Worm (Caenorhabditis elegans) whole organism, young adult: Measurements from ENCODE around the gene smgl-2.

Experiments used
- B0019.2 ChIP-seq: fragments of 200-800 bp; sonication (Bioruptor generic); conservative IDR thresholded peaks from 2 replicates; pipeline ENCODE4 v1.3.6; 2022; ENCODE audit warnings: missing genetic modification reagents, missing genetic modification characterization, missing compliant biosample characterization
- C17E4.6 ChIP-seq: fragments of 200-800 bp; sonication (Bioruptor generic); IDR thresholded peaks from 2 replicates; pipeline ENCODE4 v1.3.6; 2022; ENCODE audit warnings: missing genetic modification reagents, missing genetic modification characterization, missing compliant biosample characterization
- F10E7.11 ChIP-seq: sonication (generic microtip); optimal IDR thresholded peaks from 2 replicates; lab custom pipeline; 2017; ENCODE audit warnings: mild to moderate bottlenecking, missing genetic modification characterization, moderate library complexity, missing compliant biosample characterization
- F23B12.7 ChIP-seq: sonication (generic microtip); optimal IDR thresholded peaks from 2 replicates; lab custom pipeline; 2017; ENCODE audit warnings: missing genetic modification characterization, mild to moderate bottlenecking, missing compliant biosample characterization, antibody characterized with exemption, moderate library complexity; ENCODE audit not compliant: insufficient read depth
- F55B11.4 ChIP-seq: sonication (generic microtip); optimal IDR thresholded peaks from 2 replicates; lab custom pipeline; 2016; ENCODE audit warnings: missing compliant biosample characterization, missing genetic modification characterization, borderline replicate concordance; ENCODE audit not compliant: insufficient read depth
- T26A5.8 ChIP-seq: sonication (generic microtip); optimal IDR thresholded peaks from 2 replicates; lab custom pipeline; 2016; ENCODE audit warnings: missing genetic modification characterization, missing compliant biosample characterization
- Y95B8A.8 ChIP-seq: fragments of 200-800 bp; sonication (Bioruptor generic); IDR thresholded peaks from 2 replicates; pipeline ENCODE4 v1.3.6; 2022; ENCODE audit warnings: missing genetic modification reagents, missing genetic modification characterization, missing compliant biosample characterization
- akir-1 ChIP-seq: fragments of 200-800 bp; sonication (Bioruptor generic); optimal IDR thresholded peaks from 2 replicates; lab custom pipeline; 2018; ENCODE audit warnings: mild to moderate bottlenecking, missing genetic modification characterization, moderate library complexity, missing compliant biosample characterization
- ama-1 ChIP-seq, 3 experiments: fragments of 150-350 bp in 1 of 3; sonication (generic microtip) in 2 of 3; optimal IDR thresholded peaks; 2 replicates each; lab custom pipeline; 2014 to 2018; ENCODE audit warnings: missing biosample characterization in 2 of 3, missing genetic modification characterization in 2 of 3, missing genetic modification reagents in 2 of 3
- atf-7 ChIP-seq: sonication (generic microtip); optimal IDR thresholded peaks from 2 replicates; lab custom pipeline; 2017; ENCODE audit warnings: mild to moderate bottlenecking, missing genetic modification characterization, missing compliant biosample characterization
- attf-3 ChIP-seq: fragments of 200-800 bp; sonication (Bioruptor generic); conservative IDR thresholded peaks from 2 replicates; pipeline ENCODE4 v1.3.6; 2022; ENCODE audit warnings: missing genetic modification reagents, missing genetic modification characterization, missing compliant biosample characterization
- attf-5 ChIP-seq: fragments of 200-800 bp; sonication (Bioruptor generic); optimal IDR thresholded peaks from 2 replicates; lab custom pipeline; 2018; ENCODE audit warnings: mild to moderate bottlenecking, missing genetic modification characterization, missing compliant biosample characterization
- bed-1 ChIP-seq: fragments of 200-800 bp; sonication (Bioruptor generic); IDR thresholded peaks from 2 replicates; pipeline ENCODE4 v1.3.6; 2022; ENCODE audit warnings: missing genetic modification reagents, missing genetic modification characterization, missing compliant biosample characterization
- bed-2 ChIP-seq: fragments of 200-800 bp; sonication (Bioruptor generic); IDR thresholded peaks from 2 replicates; pipeline ENCODE4 v1.3.6; 2022; ENCODE audit warnings: missing genetic modification reagents, missing genetic modification characterization, missing compliant biosample characterization
- ccch-3 ChIP-seq: fragments of 200-800 bp; sonication (Bioruptor generic); optimal IDR thresholded peaks from 2 replicates; lab custom pipeline; 2018; ENCODE audit warnings: mild to moderate bottlenecking, missing genetic modification characterization, missing compliant biosample characterization
- ceh-27 ChIP-seq: fragments of 200-800 bp; sonication (Bioruptor generic); optimal IDR thresholded peaks from 2 replicates; lab custom pipeline; 2018; ENCODE audit warnings: mild to moderate bottlenecking, missing genetic modification characterization, moderate library complexity, missing compliant biosample characterization
- die-1 ChIP-seq: sonication (generic microtip); optimal IDR thresholded peaks from 2 replicates; lab custom pipeline; 2016; ENCODE audit warnings: missing genotype, mild to moderate bottlenecking, missing genetic modification characterization, missing compliant biosample characterization
- efl-1 ChIP-seq: fragments of 150-350 bp; optimal IDR thresholded peaks from 2 replicates; lab custom pipeline; 2014; ENCODE audit warnings: missing biosample characterization, missing genetic modification reagents, missing genetic modification characterization
- egl-18 ChIP-seq: fragments of 200-800 bp; sonication (Bioruptor generic); IDR thresholded peaks from 2 replicates; pipeline ENCODE4 v1.3.6; 2022; ENCODE audit warnings: missing genetic modification reagents, missing genetic modification characterization, missing compliant biosample characterization
- egrh-3 ChIP-seq: fragments of 200-800 bp; sonication (Bioruptor generic); IDR thresholded peaks from 2 replicates; pipeline ENCODE4 v1.3.6; 2022; ENCODE audit warnings: missing genetic modification reagents, missing genetic modification characterization, missing compliant biosample characterization
- ekl-4 ChIP-seq: fragments of 200-800 bp; sonication (Bioruptor generic); IDR thresholded peaks from 2 replicates; pipeline ENCODE4 v1.3.6; 2022; ENCODE audit warnings: missing genetic modification reagents, missing genetic modification characterization, missing compliant biosample characterization
- him-1 ChIP-seq: sonication (generic microtip); optimal IDR thresholded peaks from 2 replicates; lab custom pipeline; 2016; ENCODE audit warnings: missing genotype, missing genetic modification reagents, missing genetic modification characterization, missing compliant biosample characterization
- hmg-20 ChIP-seq: fragments of 200-800 bp; sonication (Bioruptor generic); IDR thresholded peaks from 2 replicates; pipeline ENCODE4 v1.3.6; 2022; ENCODE audit warnings: missing genetic modification reagents, missing genetic modification characterization, missing compliant biosample characterization
- lin-35 ChIP-seq, 3 experiments: fragments of 150-350 bp in 2 of 3; sonication (generic microtip) in 1 of 3; optimal IDR thresholded peaks; 2 replicates each; lab custom pipeline; 2014 to 2018; ENCODE audit warnings: missing biosample characterization in 3 of 3, missing genetic modification characterization in 3 of 3, missing genetic modification reagents in 3 of 3
- lin-54 ChIP-seq: fragments of 200-800 bp; sonication (Bioruptor generic); optimal IDR thresholded peaks from 2 replicates; lab custom pipeline; 2018; ENCODE audit warnings: mild to moderate bottlenecking, missing genetic modification characterization, missing compliant biosample characterization
- mcd-1 ChIP-seq: fragments of 200-800 bp; sonication (Bioruptor generic); IDR thresholded peaks from 2 replicates; pipeline ENCODE4 v1.3.6; 2022; ENCODE audit warnings: missing genetic modification reagents, missing genetic modification characterization, missing compliant biosample characterization
- nfyb-1 ChIP-seq: fragments of 200-800 bp; sonication (Bioruptor generic); IDR thresholded peaks from 2 replicates; pipeline ENCODE4 v1.3.6; 2022; ENCODE audit warnings: missing genetic modification reagents, missing genetic modification characterization, missing compliant biosample characterization
- nhr-120 ChIP-seq: fragments of 200-800 bp; sonication (Bioruptor generic); IDR thresholded peaks from 2 replicates; pipeline ENCODE4 v1.3.6; 2022; ENCODE audit warnings: missing genetic modification characterization, missing compliant biosample characterization
- pbrm-1 ChIP-seq: fragments of 200-800 bp; sonication (Bioruptor generic); IDR thresholded peaks from 2 replicates; pipeline ENCODE4 v1.3.6; 2022; ENCODE audit warnings: missing genetic modification reagents, missing genetic modification characterization, missing compliant biosample characterization
- rcor-1 ChIP-seq: fragments of 200-800 bp; sonication (Bioruptor generic); IDR thresholded peaks from 2 replicates; pipeline ENCODE4 v1.3.6; 2022; ENCODE audit warnings: missing genetic modification reagents, missing genetic modification characterization, missing compliant biosample characterization
- rec-8 ChIP-seq, 2 experiments: sonication (generic microtip); optimal IDR thresholded peaks; 2 replicates each; lab custom pipeline; 2016; ENCODE audit warnings: mild to moderate bottlenecking in 2 of 2, missing genetic modification characterization in 2 of 2, missing genetic modification reagents in 2 of 2, missing genotype in 2 of 2, missing biosample characterization in 1 of 2, missing compliant biosample characterization in 1 of 2, moderate library complexity in 1 of 2
- repo-1 ChIP-seq: sonication (generic microtip); optimal IDR thresholded peaks from 2 replicates; lab custom pipeline; 2017; ENCODE audit warnings: mild to moderate bottlenecking, missing genetic modification characterization, missing compliant biosample characterization
- sdz-38 ChIP-seq: sonication (generic microtip); optimal IDR thresholded peaks from 2 replicates; lab custom pipeline; 2016; ENCODE audit warnings: missing genotype, missing genetic modification characterization, missing compliant biosample characterization
- snpc-1.3 ChIP-seq: sonication (generic microtip); optimal IDR thresholded peaks from 2 replicates; lab custom pipeline; 2017; ENCODE audit warnings: missing genetic modification characterization, mild to moderate bottlenecking, missing compliant biosample characterization, antibody characterized with exemption, moderate library complexity, missing genotype, missing genetic modification reagents; ENCODE audit not compliant: insufficient read depth
- snpc-3.4 ChIP-seq: sonication (generic microtip); optimal IDR thresholded peaks from 2 replicates; lab custom pipeline; 2017; ENCODE audit warnings: missing genetic modification characterization, mild to moderate bottlenecking, missing compliant biosample characterization, antibody characterized with exemption, moderate library complexity, missing genotype, missing genetic modification reagents
- sptf-2 ChIP-seq: fragments of 200-800 bp; sonication (Bioruptor generic); optimal IDR thresholded peaks from 2 replicates; lab custom pipeline; 2018; ENCODE audit warnings: mild to moderate bottlenecking, missing genetic modification characterization, missing compliant biosample characterization
- tbp1 ChIP-seq: fragments of 200-800 bp; sonication (Bioruptor generic); optimal IDR thresholded peaks from 2 replicates; lab custom pipeline; 2018; ENCODE audit warnings: mild to moderate bottlenecking, missing genetic modification characterization, missing compliant biosample characterization
- tbx-9 ChIP-seq: sonication (generic microtip); optimal IDR thresholded peaks from 2 replicates; lab custom pipeline; 2016; ENCODE audit warnings: borderline replicate concordance, missing genetic modification characterization, inconsistent platforms, missing compliant biosample characterization
- unc-130 ChIP-seq: sonication (generic microtip); optimal IDR thresholded peaks from 2 replicates; lab custom pipeline; 2016; ENCODE audit warnings: missing genetic modification reagents, missing genetic modification characterization, missing compliant biosample characterization
- ztf-18 ChIP-seq: sonication (generic microtip); optimal IDR thresholded peaks from 2 replicates; lab custom pipeline; 2016; ENCODE audit warnings: missing genotype, mild to moderate bottlenecking, missing genetic modification characterization, missing compliant biosample characterization
- ztf-28 ChIP-seq: fragments of 200-800 bp; sonication (Bioruptor generic); IDR thresholded peaks from 2 replicates; pipeline ENCODE4 v1.3.6; 2022; ENCODE audit warnings: missing genetic modification reagents, missing genetic modification characterization, missing compliant biosample characterization
- ztf-6 ChIP-seq: fragments of 200-800 bp; sonication (Bioruptor generic); IDR thresholded peaks from 2 replicates; pipeline ENCODE4 v1.3.6; 2022; ENCODE audit warnings: missing genetic modification reagents, missing genetic modification characterization, missing compliant biosample characterization

Gene smgl-2

DNA sequence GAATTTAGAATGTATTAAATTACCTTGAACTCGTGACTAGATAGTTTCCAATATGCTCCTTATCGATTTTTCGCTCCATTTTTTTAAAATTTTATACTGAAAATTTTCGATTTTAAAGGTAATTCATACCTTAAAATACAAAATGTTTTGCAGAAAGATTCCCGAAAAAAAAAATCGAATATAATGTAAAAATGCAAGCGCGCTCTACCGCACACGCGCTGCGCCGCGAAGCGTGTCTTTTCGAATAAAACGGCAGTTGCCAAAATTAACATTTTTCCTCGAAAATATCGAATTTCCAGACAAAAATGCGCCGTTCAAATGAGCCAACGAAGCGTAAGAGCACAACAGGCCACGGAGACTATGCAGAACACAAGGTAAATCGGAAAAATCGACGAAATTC, 31.3 kb upstream of the smgl-2 start, which contains the start of the genes taf-6.2 and Y37E11AL.3 (continued):
- TF ChIP-seq snpc-1.3 (tag; lab: Kevin White, UChicago) (no peak), tbp1 (peak; percentile 19), sdz-38 (tag; lab: Kevin White, UChicago) (no peak), ceh-27 (GFP tag; lab: Kevin White, UChicago) (no peak), ekl-4 (GFP tag; lab: Robert Waterston, UW) (no peak), bed-2 (GFP tag; lab: Robert Waterston, UW) (no peak), attf-3 (no peak), lin-54 (GFP tag; lab: Kevin White, UChicago) (peak; percentile 65), repo-1 (tag; lab: Kevin White, UChicago) (no peak), lin-35 (GFP tag; optimal IDR thresholded peaks at IDR 0.05; lab: Kevin White, UChicago) (peak in 1 of 3 experiments; percentile 63), egrh-3 (no peak), F23B12.7 (tag; lab: Kevin White, UChicago) (no peak), nhr-120 (no peak), atf-7 (tag; lab: Kevin White, UChicago) (no peak), ztf-18 (tag; lab: Kevin White, UChicago) (no peak), Y95B8A.8 (GFP tag; lab: Robert Waterston, UW) (no peak), die-1 (tag; lab: Kevin White, UChicago) (no peak), rcor-1 (GFP tag; lab: Robert Waterston, UW) (no peak), him-1 (tag; lab: Kevin White, UChicago) (no peak), ccch-3 (GFP tag; lab: Kevin White, UChicago) (no peak), ama-1 (optimal IDR thresholded peaks at IDR 0.05; lab: Kevin White, UChicago) (no peak), ama-1 (GFP tag; optimal IDR thresholded peaks at IDR 0.05; lab: Kevin White, UChicago) (no peak), sptf-2 (GFP tag; lab: Kevin White, UChicago) (no peak), mcd-1 (peak; percentile 95), akir-1 (no peak), pbrm-1 (GFP tag; lab: Robert Waterston, UW) (no peak), snpc-3.4 (tag; lab: Kevin White, UChicago) (no peak), F10E7.11 (no peak), nfyb-1 (GFP tag; lab: Robert Waterston, UW) (no peak), bed-1 (GFP tag; lab: Robert Waterston, UW) (no peak), egl-18 (no peak), unc-130 (GFP tag; lab: Kevin White, UChicago) (no peak), ztf-28 (no peak), efl-1 (peak; percentile 20), tbx-9 (no peak), ztf-6 (GFP tag; lab: Robert Waterston, UW) (no peak), T26A5.8 (no peak), B0019.2 (GFP tag; lab: Robert Waterston, UW) (no peak), F55B11.4 (tag; lab: Kevin White, UChicago) (no peak), attf-5 (GFP tag; lab: Kevin White, UChicago) (peak; percentile 1), hmg-20 (no peak), rec-8 (tag; optimal IDR thresholded peaks at IDR 0.05; lab: Kevin White, UChicago) (no peak), C17E4.6 (no peak)
